Fruit fly (Drosophila melanogaster) whole organism, wandering third instar larva: ENCODE data around the gene CG7352.

Source experiments
- Abd-B ChIP-seq: fragments of >200 bp; optimal IDR thresholded peaks from 2 replicates; lab custom pipeline; 2017; ENCODE audit warnings: missing biosample characterization, missing genetic modification characterization
- Dfd ChIP-seq: fragments of >200 bp; optimal IDR thresholded peaks from 2 replicates; lab custom pipeline; 2017; ENCODE audit warnings: missing biosample characterization, missing genetic modification characterization
- Rel ChIP-seq, 2 experiments: fragments of 200-800 bp; sonication (Bioruptor generic) in 1 of 2; optimal IDR thresholded peaks; 2 replicates in 1 of 2; 3 replicates in 1 of 2; lab custom pipeline; 2016 to 2019; ENCODE audit warnings: mild to moderate bottlenecking in 2 of 2, missing biosample characterization in 2 of 2, missing genetic modification characterization in 2 of 2, moderate library complexity in 1 of 2
- h ChIP-seq: fragments of 200-800 bp; sonication (Bioruptor generic); optimal IDR thresholded peaks from 3 replicates; lab custom pipeline; 2016; ENCODE audit warnings: missing biosample characterization, mild to moderate bottlenecking, missing genetic modification characterization
- pan ChIP-seq: fragments of >200 bp; optimal IDR thresholded peaks from 2 replicates; lab custom pipeline; 2017
- sv ChIP-seq: fragments of 200-800 bp; sonication (Bioruptor generic); optimal IDR thresholded peaks from 3 replicates; lab custom pipeline; 2016; ENCODE audit warnings: missing biosample characterization, missing genetic modification characterization
- tai ChIP-seq: sonication (Bioruptor generic); optimal IDR thresholded peaks from 2 replicates; lab custom pipeline; 2016; ENCODE audit warnings: missing biosample characterization, missing genetic modification characterization

- no peak for TF ChIP-seq Dfd (GFP tag; lab: Kevin White, UChicago)
- TF ChIP-seq h = no peak
- TF ChIP-seq tai (GFP tag; lab: Kevin White, UChicago) = no peak
- TF ChIP-seq sv (GFP tag; lab: Kevin White, UChicago) = no peak
- TF ChIP-seq pan (lab: Kevin White, UChicago) = no peak
- TF ChIP-seq Abd-B (GFP tag; lab: Kevin White, UChicago) = no peak
- TF ChIP-seq Rel (GFP tag; optimal IDR thresholded peaks at IDR 0.05; lab: Kevin White, UChicago) = no peak
- TF ChIP-seq Rel (tag; optimal IDR thresholded peaks at IDR 0.05; lab: Kevin White, UChicago) = no peak
Observed at dm6 chr3R:8389636-8390035, 42.3 kb downstream of the CG7352 start.
